Worm (Caenorhabditis elegans) whole organism, late embryonic: ENCODE results near the gene Y19D10B.8.

Experiments used
- ceh-14 ChIP-seq: sonication (generic microtip); optimal IDR thresholded peaks from 2 replicates; lab custom pipeline; 2016; ENCODE audit warnings: missing genotype, missing genetic modification characterization, missing compliant biosample characterization
- fkh-10 ChIP-seq: fragments of 150-350 bp; optimal IDR thresholded peaks from 2 replicates; lab custom pipeline; 2014; ENCODE audit warnings: missing biosample characterization, missing genetic modification reagents, missing genetic modification characterization
- lin-11 ChIP-seq: fragments of 200-800 bp; sonication (Bioruptor generic); optimal IDR thresholded peaks from 2 replicates; lab custom pipeline; 2018; ENCODE audit warnings: mild to moderate bottlenecking, missing genetic modification characterization, missing compliant biosample characterization
- nfya-1 ChIP-seq: sonication (generic microtip); optimal IDR thresholded peaks from 2 replicates; lab custom pipeline; 2017; ENCODE audit warnings: missing genetic modification characterization, mild to moderate bottlenecking, missing compliant biosample characterization, antibody characterized with exemption, moderate library complexity
- pqm-1 ChIP-seq: sonication (generic microtip); optimal IDR thresholded peaks from 2 replicates; lab custom pipeline; 2016; ENCODE audit warnings: missing genetic modification characterization, missing compliant biosample characterization

DNA sequence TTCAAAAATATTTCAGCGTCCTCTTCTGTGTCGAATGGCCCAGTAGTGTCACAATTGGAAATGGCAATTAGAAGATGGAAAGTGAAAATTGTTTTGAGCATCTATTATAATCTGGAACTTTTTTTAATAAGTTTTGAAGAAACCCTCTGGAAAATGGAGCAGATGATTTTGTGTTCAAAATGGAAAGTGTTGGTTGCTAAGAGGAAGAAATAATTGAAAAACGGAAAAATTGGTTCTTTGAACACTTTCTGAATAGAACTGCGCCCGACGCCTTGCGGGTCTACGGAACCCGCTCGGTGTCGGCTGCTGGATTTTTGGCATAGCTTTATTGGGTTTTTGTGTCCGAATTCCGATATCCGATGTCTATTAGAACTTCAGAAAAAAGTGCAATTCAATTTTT lies 35.3 kb upstream of the Y19D10B.8 start, which contains the start of gene irld-28:
- no peak for TF ChIP-seq lin-11 (tag; lab: Kevin White, UChicago)
- no peak for TF ChIP-seq fkh-10
- no peak for TF ChIP-seq nfya-1
- no peak for TF ChIP-seq ceh-14 (tag; lab: Kevin White, UChicago)
- no peak for TF ChIP-seq pqm-1
